2 worm cellular contexts compared by ENCODE assay signal in genomic region chrIV:9198136-9198535, ce11.
TF ChIP-seq lines count a peak whose summit lies in the region.

No protein-coding gene starts in this region.

TF ChIP-seq in whole organism, L1 larva, 84 proteins besides CTCF, POLR2A, EP300 and RAD21 (continued from another document):
- TF ChIP-seq irx-1 (tag; optimal IDR thresholded peaks at IDR 0.05; lab: Kevin White, UChicago) (peak; percentile 34), nhr-28 (tag; optimal IDR thresholded peaks at IDR 0.05; lab: Kevin White, UChicago) (no peak), xbp-1 (tag; optimal IDR thresholded peaks at IDR 0.05; lab: Kevin White, UChicago) (peak; percentile 30), tbx-2 (tag; optimal IDR thresholded peaks at IDR 0.05; lab: Kevin White, UChicago) (peak; percentile 74), nhr-19 (GFP tag; conservative IDR thresholded peaks at IDR 0.05; lab: Robert Waterston, UW) (peak; percentile 84), efl-3 (GFP tag; optimal IDR thresholded peaks at IDR 0.05; lab: Kevin White, UChicago) (no peak), blmp-1 (tag; optimal IDR thresholded peaks at IDR 0.05; lab: Kevin White, UChicago) (peak; percentile 93), lin-13 (GFP tag; optimal IDR thresholded peaks at IDR 0.05; lab: Kevin White, UChicago) (peak; percentile 13), lir-3 (tag; optimal IDR thresholded peaks at IDR 0.05; lab: Kevin White, UChicago; ENCODE audit: poor library complexity) (peak; percentile 7), fkh-4 (tag; optimal IDR thresholded peaks at IDR 0.05; lab: Kevin White, UChicago; ENCODE audit: borderline replicate concordance) (no peak), ets-5 (GFP tag; IDR thresholded peaks at IDR 0.05; lab: Robert Waterston, UW) (no peak), unc-98 (GFP tag; IDR thresholded peaks at IDR 0.05; lab: Robert Waterston, UW) (no peak), unc-130 (tag; optimal IDR thresholded peaks at IDR 0.05; lab: Kevin White, UChicago) (peak; percentile 23), lin-35 (GFP tag; optimal IDR thresholded peaks at IDR 0.05; lab: Kevin White, UChicago) (peak in 1 of 2 experiments; percentile 85), mep-1 (tag; optimal IDR thresholded peaks at IDR 0.05; lab: Kevin White, UChicago) (peak; percentile 72)

TF ChIP-seq in whole organism, L4 larva, 104 proteins besides CTCF, POLR2A, EP300 and RAD21 (continued from another document):
- 0 out of 2 replicates have a peak, but pooled peaks have one; percentile 7 for TF ChIP-seq hmg-1.1 (GFP tag; IDR thresholded peaks at IDR 0.05; lab: Robert Waterston, UW)
- no peak for TF ChIP-seq daf-19 (GFP tag; conservative IDR thresholded peaks at IDR 0.05; lab: Robert Waterston, UW)
- TF ChIP-seq mes-2 (tag; optimal IDR thresholded peaks at IDR 0.05; lab: Kevin White, UChicago; ENCODE audit: poor library complexity, severe bottlenecking), result peak; percentile 31
- TF ChIP-seq mdt-29 (GFP tag; IDR thresholded peaks at IDR 0.05; lab: Robert Waterston, UW), result peak; percentile 75
- TF ChIP-seq unc-39 (tag; optimal IDR thresholded peaks at IDR 0.05; lab: Kevin White, UChicago), result no peak
- no peak for TF ChIP-seq spr-3 (GFP tag; optimal IDR thresholded peaks at IDR 0.05; lab: Kevin White, UChicago)
- 0 out of 2 replicates have a peak, but pooled peaks have one; percentile 34 for TF ChIP-seq zfp-3 (GFP tag; conservative IDR thresholded peaks at IDR 0.05; lab: Robert Waterston, UW)
- peak; percentile 44 to 58 for TF ChIP-seq lsy-2 (tag; optimal IDR thresholded peaks at IDR 0.05; lab: Kevin White, UChicago)
- no peak for TF ChIP-seq mxl-2 (GFP tag; conservative IDR thresholded peaks at IDR 0.05; lab: Robert Waterston, UW)
- TF ChIP-seq hlh-11 (tag; optimal IDR thresholded peaks at IDR 0.05; lab: Kevin White, UChicago), result peak; percentile 88
- TF ChIP-seq tra-1 (GFP tag; IDR thresholded peaks at IDR 0.05; lab: Robert Waterston, UW), result 0 out of 2 replicates have a peak, but pooled peaks have one; percentile 49
